Worm (Caenorhabditis elegans) whole organism, mixed stage, embryonic: ENCODE results near the gene C54E4.5.

ENCODE experiments used
- M03D4.4 ChIP-seq: sonication (generic microtip); optimal IDR thresholded peaks from 2 replicates; lab custom pipeline; 2017; ENCODE audit warnings: mild to moderate bottlenecking, missing genetic modification characterization, missing compliant biosample characterization
- bed-3 ChIP-seq: fragments of 200-800 bp; sonication (Bioruptor generic); optimal IDR thresholded peaks from 3 replicates; lab custom pipeline; 2018; ENCODE audit warnings: mild to moderate bottlenecking, missing genetic modification characterization, moderate library complexity, missing compliant biosample characterization
- blmp-1 ChIP-seq: fragments of 150-350 bp; optimal IDR thresholded peaks from 2 replicates; lab custom pipeline; 2014; ENCODE audit warnings: missing biosample characterization, missing genetic modification characterization
- ceh-43 ChIP-seq: fragments of 200-800 bp; sonication (Bioruptor generic); optimal IDR thresholded peaks from 2 replicates; lab custom pipeline; 2018; ENCODE audit warnings: mild to moderate bottlenecking, missing genetic modification characterization, moderate library complexity, missing compliant biosample characterization
- ces-1 ChIP-seq: fragments of 150-350 bp; optimal IDR thresholded peaks from 2 replicates; lab custom pipeline; 2014; ENCODE audit warnings: missing biosample characterization, missing genetic modification reagents, missing genetic modification characterization
- drap-1 ChIP-seq: fragments of 200-800 bp; sonication (Bioruptor generic); optimal IDR thresholded peaks from 3 replicates; lab custom pipeline; 2018; ENCODE audit warnings: mild to moderate bottlenecking, missing genetic modification characterization, missing compliant biosample characterization
- elt-3 ChIP-seq: fragments of 150-350 bp; optimal IDR thresholded peaks from 2 replicates; lab custom pipeline; 2014; ENCODE audit warnings: missing biosample characterization, missing genetic modification characterization
- flh-1 ChIP-seq: fragments of 200-800 bp; sonication (Bioruptor generic); optimal IDR thresholded peaks from 2 replicates; lab custom pipeline; 2018; ENCODE audit warnings: mild to moderate bottlenecking, missing genetic modification characterization, moderate library complexity, missing compliant biosample characterization
- ham-2 ChIP-seq: fragments of 200-800 bp; sonication (Bioruptor generic); optimal IDR thresholded peaks from 2 replicates; lab custom pipeline; 2018; ENCODE audit warnings: mild to moderate bottlenecking, missing genetic modification characterization, missing compliant biosample characterization
- lin-32 ChIP-seq: fragments of 200-800 bp; sonication (Bioruptor generic); optimal IDR thresholded peaks from 2 replicates; lab custom pipeline; 2018; ENCODE audit warnings: mild to moderate bottlenecking, missing genetic modification characterization, missing compliant biosample characterization
- lsy-2 ChIP-seq: fragments of 150-350 bp; optimal IDR thresholded peaks from 2 replicates; lab custom pipeline; 2014; ENCODE audit warnings: missing biosample characterization, missing genetic modification characterization
- nhr-12 ChIP-seq: fragments of 150-350 bp; optimal IDR thresholded peaks from 2 replicates; lab custom pipeline; 2014; ENCODE audit warnings: missing biosample characterization, missing genetic modification characterization
- nhr-76 ChIP-seq: sonication (generic microtip); optimal IDR thresholded peaks from 2 replicates; lab custom pipeline; 2017; ENCODE audit warnings: missing biosample characterization, missing genetic modification characterization
- pha-4 ChIP-seq: fragments of 150-350 bp; optimal IDR thresholded peaks from 2 replicates; lab custom pipeline; 2018; ENCODE audit warnings: missing biosample characterization, missing genetic modification reagents, missing genetic modification characterization
- unc-120 ChIP-seq: sonication (generic microtip); optimal IDR thresholded peaks from 2 replicates; lab custom pipeline; 2017; ENCODE audit warnings: missing genetic modification characterization, missing compliant biosample characterization; ENCODE audit not compliant: poor library complexity, severe bottlenecking
- unc-39 ChIP-seq: fragments of 150-350 bp; optimal IDR thresholded peaks from 2 replicates; lab custom pipeline; 2014; ENCODE audit warnings: missing biosample characterization, missing genetic modification characterization
- zip-8 ChIP-seq: fragments of 150-350 bp; optimal IDR thresholded peaks from 2 replicates; lab custom pipeline; 2014; ENCODE audit warnings: missing biosample characterization, missing genetic modification characterization

C54E4.5 gene

ce11 chrIV:2099771-2100170 is 49.3 kb downstream of the C54E4.5 start, which contains the start of gene C23H5.11:
TSS of gene C23H5.11 (minus strand) at chrIV:2099871.
- TF ChIP-seq flh-1 (GFP tag; lab: Kevin White, UChicago): no peak
- TF ChIP-seq ham-2 (GFP tag; lab: Kevin White, UChicago): no peak
- no peak for TF ChIP-seq zip-8 (tag; lab: Kevin White, UChicago)
- TF ChIP-seq lsy-2 (tag; lab: Kevin White, UChicago): no peak
- no peak for TF ChIP-seq bed-3 (GFP tag; lab: Kevin White, UChicago)
- TF ChIP-seq pha-4: no peak
- TF ChIP-seq blmp-1: no peak
- TF ChIP-seq ces-1 (GFP tag; lab: Kevin White, UChicago): no peak
- TF ChIP-seq unc-39 (tag; lab: Kevin White, UChicago): no peak
- TF ChIP-seq nhr-12 (tag; lab: Kevin White, UChicago): no peak
- no peak for TF ChIP-seq M03D4.4
- no peak for TF ChIP-seq lin-32 (GFP tag; lab: Kevin White, UChicago)
- no peak for TF ChIP-seq unc-120
- no peak for TF ChIP-seq drap-1 (GFP tag; lab: Kevin White, UChicago)
- TF ChIP-seq elt-3: no peak
- TF ChIP-seq nhr-76: no peak
- no peak for TF ChIP-seq ceh-43 (GFP tag; lab: Kevin White, UChicago)
